Worm (Caenorhabditis elegans) whole organism, mixed stage, embryonic: ENCODE results near the gene R10F2.4.

Experiments
- ceh-39 ChIP-seq: fragments of 150-350 bp; optimal IDR thresholded peaks from 2 replicates; lab custom pipeline; 2014; ENCODE audit warnings: missing biosample characterization, missing genetic modification characterization
- ceh-43 ChIP-seq: fragments of 200-800 bp; sonication (Bioruptor generic); optimal IDR thresholded peaks from 2 replicates; lab custom pipeline; 2018; ENCODE audit warnings: mild to moderate bottlenecking, missing genetic modification characterization, moderate library complexity, missing compliant biosample characterization
- ces-1 ChIP-seq: fragments of 150-350 bp; optimal IDR thresholded peaks from 2 replicates; lab custom pipeline; 2014; ENCODE audit warnings: missing biosample characterization, missing genetic modification reagents, missing genetic modification characterization
- lin-32 ChIP-seq: fragments of 200-800 bp; sonication (Bioruptor generic); optimal IDR thresholded peaks from 2 replicates; lab custom pipeline; 2018; ENCODE audit warnings: mild to moderate bottlenecking, missing genetic modification characterization, missing compliant biosample characterization
- nhr-237 ChIP-seq: fragments of 150-350 bp; optimal IDR thresholded peaks from 2 replicates; lab custom pipeline; 2014; ENCODE audit warnings: missing biosample characterization, missing genetic modification characterization
- nhr-28 ChIP-seq: fragments of 150-350 bp; optimal IDR thresholded peaks from 2 replicates; lab custom pipeline; 2014; ENCODE audit warnings: missing biosample characterization, missing genetic modification characterization
- snpc-4 ChIP-seq: fragments of 150-350 bp; optimal IDR thresholded peaks from 2 replicates; lab custom pipeline; 2014; ENCODE audit warnings: missing biosample characterization, missing genetic modification characterization
- unc-39 ChIP-seq: fragments of 150-350 bp; optimal IDR thresholded peaks from 2 replicates; lab custom pipeline; 2014; ENCODE audit warnings: missing biosample characterization, missing genetic modification characterization
- zip-8 ChIP-seq: fragments of 150-350 bp; optimal IDR thresholded peaks from 2 replicates; lab custom pipeline; 2014; ENCODE audit warnings: missing biosample characterization, missing genetic modification characterization

- TF ChIP-seq ceh-39 (tag; lab: Kevin White, UChicago) (no peak), nhr-28 (tag; lab: Kevin White, UChicago) (no peak), unc-39 (no peak), nhr-237 (tag; lab: Kevin White, UChicago) (no peak), snpc-4 (tag; lab: Kevin White, UChicago) (no peak), zip-8 (tag; lab: Kevin White, UChicago) (no peak), ceh-43 (GFP tag; lab: Kevin White, UChicago) (no peak), lin-32 (GFP tag; lab: Kevin White, UChicago) (no peak), ces-1 (GFP tag; lab: Kevin White, UChicago) (no peak)
Measured at ce11 chrIII:2901117-2901516, 21.8 kb downstream of the R10F2.4 start, which contains the start of gene idpa-1.
